Worm (Caenorhabditis elegans): Measurements from ENCODE around the gene C25D7.15.

Gene C25D7.15

DNA sequence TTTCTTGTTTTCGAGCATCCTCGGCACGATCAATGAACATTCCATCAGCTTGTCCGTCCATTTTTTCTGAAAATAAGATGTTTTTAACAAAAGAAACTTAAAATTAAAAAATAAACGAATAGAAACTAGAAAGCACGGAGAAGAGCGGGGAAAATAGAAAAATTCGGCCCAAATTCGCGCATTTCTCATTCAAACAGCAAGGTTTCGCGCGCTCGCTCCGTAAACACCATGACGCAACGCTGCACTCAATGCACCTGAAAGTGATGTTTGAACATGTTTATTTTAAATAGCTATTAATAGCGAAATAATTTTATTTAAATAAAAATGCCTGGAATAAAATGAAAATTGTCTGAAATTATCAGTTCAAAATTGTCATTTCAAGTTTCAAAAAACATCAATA is at the start of gene C25D7.15, which contains the start of gene mcm-3:
C25D7.15 (plus strand) TSS at position 275 of the 400 bp plus-strand sequence.
mcm-3 (minus strand) TSS at position 66 of the 400 bp plus-strand sequence.
- peak; percentile 28 for TF ChIP-seq nhr-25 (tag; optimal IDR thresholded peaks at IDR 0.05)
- TF ChIP-seq daf-12 (tag; optimal IDR thresholded peaks at IDR 0.05): no peak
- peak; percentile 3 for TF ChIP-seq elt-2 (tag; optimal IDR thresholded peaks at IDR 0.05)
- TF ChIP-seq pha-4 (tag; optimal IDR thresholded peaks at IDR 0.05): peak; percentile 66
- no peak for TF ChIP-seq pqm-1 (tag; optimal IDR thresholded peaks at IDR 0.05)
- TF ChIP-seq lin-15B (tag; optimal IDR thresholded peaks at IDR 0.05): peak; percentile 28
- peak; percentile 41 for TF ChIP-seq nhr-23 (tag; optimal IDR thresholded peaks at IDR 0.05)
- TF ChIP-seq egl-27 (tag; optimal IDR thresholded peaks at IDR 0.05): no peak

DNA sequence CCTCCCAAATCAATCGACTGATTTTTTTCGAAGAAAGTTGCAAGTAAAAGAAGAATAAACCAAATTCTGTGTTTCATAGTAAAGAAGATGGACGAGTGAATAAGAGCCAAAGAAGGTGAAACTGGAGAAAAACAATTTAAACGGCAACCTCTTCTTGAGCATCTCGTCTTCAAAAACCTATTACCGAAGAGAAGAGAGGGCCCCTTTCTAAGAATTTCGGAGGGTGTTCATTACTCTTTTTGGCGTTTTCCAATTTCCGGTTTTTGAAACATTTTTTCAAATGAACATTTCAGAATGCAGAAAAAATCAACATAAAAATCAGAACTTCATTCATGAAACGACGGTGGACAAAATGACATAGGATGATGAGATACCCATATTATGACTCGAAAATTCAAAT is 48.0 kb upstream of the C25D7.15 start, which contains the start of gene nmr-2:
nmr-2 (minus strand) TSS at position 101 of the 400 bp plus-strand sequence.
- no peak for TF ChIP-seq ztf-4 (tag; optimal IDR thresholded peaks at IDR 0.05)
- no peak for TF ChIP-seq eor-1 (tag; optimal IDR thresholded peaks at IDR 0.05)
- no peak for TF ChIP-seq daf-12 (tag; optimal IDR thresholded peaks at IDR 0.05)
- no peak for TF ChIP-seq nhr-67 (tag; optimal IDR thresholded peaks at IDR 0.05)

DNA sequence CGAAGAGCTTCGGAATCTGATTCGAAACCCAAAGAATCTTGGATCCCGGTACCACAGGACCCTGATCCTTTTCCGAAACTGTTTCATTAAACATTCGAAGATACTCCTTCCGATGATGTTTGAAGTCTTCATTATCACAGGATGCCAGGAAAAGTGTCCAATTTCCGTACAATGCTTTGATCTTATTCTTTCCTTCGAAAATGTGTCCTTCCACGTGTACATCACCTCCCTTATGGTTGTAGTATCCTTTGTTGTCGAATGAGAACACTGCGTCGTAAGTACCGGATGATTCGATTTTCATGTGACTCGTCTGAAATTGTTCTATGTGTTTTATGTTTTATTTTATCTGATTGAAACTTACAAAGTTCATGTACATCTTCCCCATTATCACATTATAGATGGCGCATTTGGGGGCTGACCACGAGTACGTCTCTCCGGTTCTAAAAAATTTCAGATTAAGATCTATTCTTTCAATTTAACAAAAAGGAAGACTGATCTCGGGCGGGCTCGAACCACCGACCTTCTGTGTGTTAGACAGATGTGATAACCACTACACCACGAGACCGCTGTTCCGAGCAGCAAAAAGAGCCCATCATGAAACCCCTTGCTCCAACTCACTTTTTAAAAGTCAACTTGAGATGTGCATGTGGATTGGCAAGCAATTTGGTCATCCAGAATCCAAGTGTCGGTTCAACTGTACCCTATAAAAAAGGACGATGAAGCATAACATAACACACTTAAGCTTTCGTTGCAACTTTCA is 46.9 kb upstream of the C25D7.15 start:
- TF ChIP-seq nhr-28 (tag; optimal IDR thresholded peaks at IDR 0.05) (no peak), R02D3.7 (tag; optimal IDR thresholded peaks at IDR 0.05) (no peak), unc-62 (GFP tag; optimal IDR thresholded peaks at IDR 0.05) (no peak), ama-1 (optimal IDR thresholded peaks at IDR 0.05) (peak; percentile 22), elt-2 (tag; optimal IDR thresholded peaks at IDR 0.05) (peak; percentile 30), nfya-1 (tag; optimal IDR thresholded peaks at IDR 0.05; ENCODE audit: insufficient read depth) (peak; percentile 10), nhr-43 (tag; optimal IDR thresholded peaks at IDR 0.05; ENCODE audit: poor library complexity, severe bottlenecking) (no peak), elt-1 (tag; optimal IDR thresholded peaks at IDR 0.05) (peak; percentile 49)

DNA sequence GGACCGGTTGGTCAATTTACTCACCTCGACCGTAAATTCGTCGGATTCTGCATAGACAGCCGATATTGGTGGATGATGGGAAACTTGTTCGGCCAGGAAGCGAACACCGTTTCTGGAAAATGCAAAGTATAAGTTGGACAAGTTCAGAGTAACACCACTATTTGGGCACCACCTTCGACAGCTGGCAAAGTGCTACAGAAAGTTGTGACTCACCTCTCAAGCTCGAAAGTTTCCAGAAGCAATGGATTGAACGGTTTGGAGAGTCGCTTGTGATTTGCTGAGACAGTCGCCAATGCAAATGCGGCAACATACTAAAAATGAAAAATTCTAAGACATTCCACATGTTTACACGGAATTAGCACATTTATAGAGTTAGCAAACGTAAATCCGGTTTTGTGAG is 46.3 kb upstream of the C25D7.15 start:
- TF ChIP-seq lsy-12 (tag; optimal IDR thresholded peaks at IDR 0.05): no peak
- TF ChIP-seq nhr-25 (tag; optimal IDR thresholded peaks at IDR 0.05): no peak
- TF ChIP-seq pqm-1 (tag; optimal IDR thresholded peaks at IDR 0.05): no peak
- no peak for TF ChIP-seq nhr-12 (tag; optimal IDR thresholded peaks at IDR 0.05)
- TF ChIP-seq lin-39 (tag; optimal IDR thresholded peaks at IDR 0.05): no peak
- TF ChIP-seq ama-1 (optimal IDR thresholded peaks at IDR 0.05): no peak
- TF ChIP-seq ceh-9 (tag; optimal IDR thresholded peaks at IDR 0.05): no peak
- no peak for TF ChIP-seq eor-1 (tag; optimal IDR thresholded peaks at IDR 0.05)

DNA sequence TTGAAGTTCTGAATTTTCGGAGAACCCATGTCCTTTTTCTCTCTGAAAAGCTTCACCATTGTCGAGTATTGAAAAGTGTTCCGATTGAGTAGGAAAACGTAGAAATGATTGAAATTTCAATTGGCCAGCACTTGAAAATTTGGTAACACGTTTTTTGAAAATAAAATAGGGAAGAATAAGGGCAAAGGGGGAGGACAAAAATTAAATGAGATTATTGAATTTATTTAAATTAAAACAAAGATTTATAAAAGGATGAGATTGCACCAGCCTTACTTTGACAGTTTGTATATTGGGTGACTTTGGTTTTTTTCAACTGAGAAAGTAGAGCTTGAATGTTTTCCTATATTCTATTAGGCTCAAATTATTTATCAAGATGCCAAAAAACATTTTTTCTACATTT is 45.4 kb upstream of the C25D7.15 start, which contains the start of gene obr-2:
obr-2 (minus strand) TSS at position 101 of the 400 bp plus-strand sequence.
- no peak for TF ChIP-seq mdl-1 (tag; optimal IDR thresholded peaks at IDR 0.05)
- TF ChIP-seq pqm-1 (tag; optimal IDR thresholded peaks at IDR 0.05): no peak
- TF ChIP-seq mml-1 (tag; optimal IDR thresholded peaks at IDR 0.05): no peak
- no peak for TF ChIP-seq ztf-4 (tag; optimal IDR thresholded peaks at IDR 0.05)
- TF ChIP-seq nhr-237 (tag; optimal IDR thresholded peaks at IDR 0.05): no peak
- no peak for TF ChIP-seq daf-12 (tag; optimal IDR thresholded peaks at IDR 0.05)
- no peak for TF ChIP-seq nhr-28 (tag; optimal IDR thresholded peaks at IDR 0.05)
- no peak for TF ChIP-seq pha-4 (tag; optimal IDR thresholded peaks at IDR 0.05)
- TF ChIP-seq sea-2 (GFP tag; optimal IDR thresholded peaks at IDR 0.05): no peak
- TF ChIP-seq unc-39 (tag; optimal IDR thresholded peaks at IDR 0.05): no peak
- TF ChIP-seq tbx-2 (tag; optimal IDR thresholded peaks at IDR 0.05): no peak
- no peak for TF ChIP-seq nhr-77 (tag; optimal IDR thresholded peaks at IDR 0.05)
- no peak for TF ChIP-seq ceh-82 (tag; optimal IDR thresholded peaks at IDR 0.05)
- TF ChIP-seq eor-1 (tag; optimal IDR thresholded peaks at IDR 0.05): no peak
- no peak for TF ChIP-seq elt-2 (tag; optimal IDR thresholded peaks at IDR 0.05)
- TF ChIP-seq nhr-76 (tag; optimal IDR thresholded peaks at IDR 0.05): no peak
- no peak for TF ChIP-seq ceh-16 (tag; optimal IDR thresholded peaks at IDR 0.05)
- TF ChIP-seq aly-2 (tag; optimal IDR thresholded peaks at IDR 0.05): no peak
- TF ChIP-seq nhr-11 (tag; optimal IDR thresholded peaks at IDR 0.05): no peak
- no peak for TF ChIP-seq jun-1 (tag; optimal IDR thresholded peaks at IDR 0.05)

All from whole organism, L3 larva.